Worm (Caenorhabditis elegans) whole organism, late embryonic: ENCODE measurements around the gene fbxa-126.

Experiments used
- C08G9.2 ChIP-seq: sonication (generic microtip); optimal IDR thresholded peaks from 2 replicates; lab custom pipeline; 2016; ENCODE audit warnings: mild to moderate bottlenecking, missing genetic modification characterization, moderate library complexity, missing compliant biosample characterization
- C38D4.7 ChIP-seq: fragments of 200-800 bp; sonication (Bioruptor generic); optimal IDR thresholded peaks from 2 replicates; lab custom pipeline; 2018; ENCODE audit warnings: mild to moderate bottlenecking, missing genetic modification characterization, moderate library complexity, missing compliant biosample characterization
- F13H6.1 ChIP-seq: sonication (generic microtip); optimal IDR thresholded peaks from 2 replicates; lab custom pipeline; 2016; ENCODE audit warnings: missing genetic modification characterization, missing compliant biosample characterization
- K02D7.2 ChIP-seq: sonication (generic microtip); optimal IDR thresholded peaks from 2 replicates; lab custom pipeline; 2017; ENCODE audit warnings: mild to moderate bottlenecking, missing genetic modification characterization, missing compliant biosample characterization
- T23F11.4 ChIP-seq: fragments of 200-800 bp; sonication (Bioruptor generic); optimal IDR thresholded peaks from 2 replicates; lab custom pipeline; 2018; ENCODE audit warnings: mild to moderate bottlenecking, missing genetic modification characterization, missing compliant biosample characterization
- Y22D7AL.16 ChIP-seq: sonication (generic microtip); optimal IDR thresholded peaks from 2 replicates; lab custom pipeline; 2016; ENCODE audit warnings: missing genetic modification characterization, missing compliant biosample characterization
- ama-1 ChIP-seq: fragments of 150-350 bp; optimal IDR thresholded peaks from 2 replicates; lab custom pipeline; 2014
- ceh-18 ChIP-seq: sonication (generic microtip); optimal IDR thresholded peaks from 2 replicates; lab custom pipeline; 2016; ENCODE audit warnings: missing genetic modification characterization, missing compliant biosample characterization
- ceh-2 ChIP-seq: sonication (generic microtip); optimal IDR thresholded peaks from 2 replicates; lab custom pipeline; 2016; ENCODE audit warnings: missing genotype, missing genetic modification characterization, missing compliant biosample characterization
- ceh-24 ChIP-seq: sonication (generic microtip); optimal IDR thresholded peaks from 2 replicates; lab custom pipeline; 2016; ENCODE audit warnings: mild to moderate bottlenecking, missing genetic modification characterization, missing compliant biosample characterization
- ceh-30 ChIP-seq: fragments of 150-350 bp; optimal IDR thresholded peaks from 2 replicates; lab custom pipeline; 2014; ENCODE audit warnings: missing biosample characterization, missing genetic modification characterization
- ceh-45 ChIP-seq: fragments of 200-800 bp; sonication (Bioruptor generic); IDR thresholded peaks from 2 replicates; pipeline ENCODE4 v1.3.6; 2022; ENCODE audit warnings: missing genetic modification reagents, missing genetic modification characterization, missing compliant biosample characterization
- ceh-48 ChIP-seq: sonication (generic microtip); optimal IDR thresholded peaks from 2 replicates; lab custom pipeline; 2016; ENCODE audit warnings: missing genetic modification characterization, inconsistent platforms, missing compliant biosample characterization
- ceh-6 ChIP-seq: fragments of 200-800 bp; sonication (Bioruptor generic); optimal IDR thresholded peaks from 2 replicates; lab custom pipeline; 2018; ENCODE audit warnings: mild to moderate bottlenecking, missing genetic modification characterization, missing compliant biosample characterization
- ceh-9 ChIP-seq: sonication (generic microtip); optimal IDR thresholded peaks from 2 replicates; lab custom pipeline; 2016; ENCODE audit warnings: mild to moderate bottlenecking, missing genetic modification characterization, inconsistent platforms, missing compliant biosample characterization
- dve-1 ChIP-seq: sonication (generic microtip); optimal IDR thresholded peaks from 2 replicates; lab custom pipeline; 2017; ENCODE audit warnings: antibody characterized with exemption, mild to moderate bottlenecking, missing genetic modification characterization, missing compliant biosample characterization
- elt-2 ChIP-seq: sonication (generic microtip); optimal IDR thresholded peaks from 2 replicates; lab custom pipeline; 2016; ENCODE audit warnings: missing genetic modification reagents, missing genetic modification characterization, missing compliant biosample characterization
- elt-4 ChIP-seq: sonication (generic microtip); optimal IDR thresholded peaks from 2 replicates; lab custom pipeline; 2016; ENCODE audit warnings: missing genetic modification characterization, missing compliant biosample characterization
- fax-1 ChIP-seq: sonication (generic microtip); optimal IDR thresholded peaks from 2 replicates; lab custom pipeline; 2016; ENCODE audit warnings: missing genotype, missing genetic modification characterization, missing compliant biosample characterization
- gmeb-2 ChIP-seq: sonication (generic microtip); optimal IDR thresholded peaks from 2 replicates; lab custom pipeline; 2016; ENCODE audit warnings: missing genetic modification characterization, inconsistent platforms, missing compliant biosample characterization
- hlh-13 ChIP-seq: fragments of 200-800 bp; sonication (Bioruptor generic); optimal IDR thresholded peaks from 2 replicates; lab custom pipeline; 2018; ENCODE audit warnings: mild to moderate bottlenecking, missing genetic modification characterization, missing compliant biosample characterization
- hlh-15 ChIP-seq: sonication (generic microtip); optimal IDR thresholded peaks from 2 replicates; lab custom pipeline; 2016; ENCODE audit warnings: missing genetic modification characterization, missing compliant biosample characterization
- hlh-6 ChIP-seq: sonication (generic microtip); optimal IDR thresholded peaks from 2 replicates; lab custom pipeline; 2016; ENCODE audit warnings: missing genotype, missing genetic modification characterization, missing compliant biosample characterization
- lim-6 ChIP-seq: sonication (generic microtip); optimal IDR thresholded peaks from 2 replicates; lab custom pipeline; 2016; ENCODE audit warnings: missing genetic modification characterization, missing compliant biosample characterization
- lin-11 ChIP-seq: fragments of 200-800 bp; sonication (Bioruptor generic); optimal IDR thresholded peaks from 2 replicates; lab custom pipeline; 2018; ENCODE audit warnings: mild to moderate bottlenecking, missing genetic modification characterization, missing compliant biosample characterization
- madf-2 ChIP-seq: sonication (generic microtip); optimal IDR thresholded peaks from 2 replicates; lab custom pipeline; 2017; ENCODE audit warnings: missing genetic modification characterization, missing compliant biosample characterization
- mec-3 ChIP-seq: sonication (generic microtip); optimal IDR thresholded peaks from 2 replicates; lab custom pipeline; 2016; ENCODE audit warnings: borderline replicate concordance, missing genetic modification characterization, missing compliant biosample characterization
- pat-9 ChIP-seq: fragments of 200-800 bp; sonication (Bioruptor generic); optimal IDR thresholded peaks from 2 replicates; lab custom pipeline; 2018; ENCODE audit warnings: mild to moderate bottlenecking, missing genetic modification characterization, moderate library complexity, missing compliant biosample characterization
- pax-1 ChIP-seq: fragments of 150-350 bp; optimal IDR thresholded peaks from 2 replicates; lab custom pipeline; 2014; ENCODE audit warnings: missing biosample characterization, missing genetic modification characterization
- pha-2 ChIP-seq: sonication (generic microtip); optimal IDR thresholded peaks from 2 replicates; lab custom pipeline; 2017; ENCODE audit warnings: mild to moderate bottlenecking, missing genetic modification characterization, missing compliant biosample characterization
- pha-4 ChIP-seq: fragments of 150-350 bp; optimal IDR thresholded peaks from 2 replicates; lab custom pipeline; 2018; ENCODE audit warnings: missing biosample characterization, missing genetic modification reagents, missing genetic modification characterization
- pqm-1 ChIP-seq: sonication (generic microtip); optimal IDR thresholded peaks from 2 replicates; lab custom pipeline; 2016; ENCODE audit warnings: missing genetic modification characterization, missing compliant biosample characterization
- sdc-2 ChIP-seq: sonication (generic microtip); optimal IDR thresholded peaks from 2 replicates; lab custom pipeline; 2016; ENCODE audit warnings: missing genotype, missing genetic modification characterization, missing compliant biosample characterization
- sox-2 ChIP-seq: fragments of 200-800 bp; sonication (Bioruptor generic); IDR thresholded peaks from 2 replicates; pipeline ENCODE4 v1.3.6; 2022; ENCODE audit warnings: missing genetic modification reagents, missing genetic modification characterization, missing compliant biosample characterization
- sox-4 ChIP-seq: sonication (generic microtip); optimal IDR thresholded peaks from 2 replicates; lab custom pipeline; 2017; ENCODE audit warnings: mild to moderate bottlenecking, missing genetic modification characterization, inconsistent platforms, missing compliant biosample characterization
- syd-9 ChIP-seq: sonication (generic microtip); optimal IDR thresholded peaks from 2 replicates; lab custom pipeline; 2016; ENCODE audit warnings: mild to moderate bottlenecking, missing genetic modification characterization, moderate library complexity, missing compliant biosample characterization
- tbx-2 ChIP-seq: sonication (generic microtip); optimal IDR thresholded peaks from 2 replicates; lab custom pipeline; 2016; ENCODE audit warnings: missing genetic modification characterization, missing compliant biosample characterization
- tbx-7 ChIP-seq: sonication (generic microtip); optimal IDR thresholded peaks from 2 replicates; lab custom pipeline; 2016; ENCODE audit warnings: missing genotype, missing genetic modification characterization, missing compliant biosample characterization
- unc-3 ChIP-seq, 2 experiments: fragments of 200-800 bp in 1 of 2; sonication (Bioruptor generic) in 1 of 2; sonication (generic microtip) in 1 of 2; conservative IDR thresholded peaks in 1 of 2; optimal IDR thresholded peaks in 1 of 2; 2 replicates each; pipeline versions ENCODE4 v1.3.6 to Lab custom; 2016 to 2022; ENCODE audit warnings: missing compliant biosample characterization in 2 of 2, missing genetic modification characterization in 2 of 2, missing genetic modification reagents in 1 of 2
- unc-42 ChIP-seq: sonication (generic microtip); optimal IDR thresholded peaks from 2 replicates; lab custom pipeline; 2016; ENCODE audit warnings: missing genotype, missing genetic modification characterization, missing compliant biosample characterization
- unc-86 ChIP-seq: sonication (generic microtip); optimal IDR thresholded peaks from 2 replicates; lab custom pipeline; 2016; ENCODE audit warnings: missing genetic modification characterization, missing compliant biosample characterization
- zip-5 ChIP-seq: sonication (generic microtip); optimal IDR thresholded peaks from 2 replicates; lab custom pipeline; 2016; ENCODE audit warnings: missing genetic modification characterization, missing compliant biosample characterization
- ztf-16 ChIP-seq: sonication (generic microtip); optimal IDR thresholded peaks from 2 replicates; lab custom pipeline; 2017; ENCODE audit warnings: missing genetic modification characterization, missing compliant biosample characterization

fbxa-126 gene

DNA sequence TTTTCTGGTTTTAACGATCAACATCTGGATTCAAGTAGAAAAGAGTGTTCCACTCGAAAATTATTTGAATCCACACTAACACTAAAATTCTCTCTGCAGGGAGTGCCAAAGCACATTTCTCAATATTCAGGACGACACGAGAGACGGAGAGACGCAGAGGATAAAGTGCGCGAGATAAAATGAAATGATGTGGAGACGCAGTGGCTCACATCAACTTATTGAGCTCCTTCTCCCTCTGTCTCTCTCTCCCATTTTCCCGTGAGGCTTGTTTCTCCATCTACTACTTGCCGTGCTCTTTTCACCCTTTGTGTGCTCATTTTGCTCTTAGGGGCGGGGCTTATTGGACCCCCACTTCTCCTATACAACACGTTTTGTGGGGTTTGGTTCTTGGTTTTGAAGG lies 34.6 kb upstream of the fbxa-126 start (continued):
- TF ChIP-seq lin-11 (tag; lab: Kevin White, UChicago) (no peak), pha-4 (tag; lab: Kevin White, UChicago) (no peak), syd-9 (no peak), pax-1 (tag; lab: Kevin White, UChicago) (no peak), sdc-2 (no peak), ceh-45 (GFP tag; lab: Robert Waterston, UW) (no peak), ceh-30 (tag; lab: Kevin White, UChicago) (no peak), gmeb-2 (tag; lab: Kevin White, UChicago) (no peak), pat-9 (tag; lab: Kevin White, UChicago) (no peak), pqm-1 (no peak), Y22D7AL.16 (no peak), pha-2 (tag; lab: Kevin White, UChicago) (no peak), madf-2 (tag; lab: Kevin White, UChicago) (no peak), dve-1 (no peak), ceh-9 (no peak), sox-2 (GFP tag; lab: Robert Waterston, UW) (no peak), ztf-16 (tag; lab: Kevin White, UChicago) (no peak), ama-1 (lab: Kevin White, UChicago) (no peak), sox-4 (tag; lab: Kevin White, UChicago) (no peak), lim-6 (tag; lab: Kevin White, UChicago) (no peak), ceh-48 (tag; lab: Kevin White, UChicago) (no peak), tbx-2 (tag; lab: Kevin White, UChicago) (no peak), zip-5 (no peak), elt-2 (tag; lab: Kevin White, UChicago) (no peak), K02D7.2 (tag; lab: Kevin White, UChicago) (no peak), F13H6.1 (tag; lab: Kevin White, UChicago) (no peak), ceh-24 (no peak), elt-4 (tag; lab: Kevin White, UChicago) (no peak), hlh-6 (tag; lab: Kevin White, UChicago) (no peak), T23F11.4 (GFP tag; lab: Kevin White, UChicago) (no peak), ceh-6 (GFP tag; lab: Kevin White, UChicago) (no peak), tbx-7 (tag; lab: Kevin White, UChicago) (no peak), fax-1 (tag; lab: Kevin White, UChicago) (no peak), mec-3 (tag; lab: Kevin White, UChicago) (no peak), C08G9.2 (tag; lab: Kevin White, UChicago) (no peak), unc-3 (GFP tag; conservative IDR thresholded peaks at IDR 0.05; lab: Robert Waterston, UW) (no peak), unc-3 (tag; optimal IDR thresholded peaks at IDR 0.05; lab: Kevin White, UChicago) (peak; percentile 12)

DNA sequence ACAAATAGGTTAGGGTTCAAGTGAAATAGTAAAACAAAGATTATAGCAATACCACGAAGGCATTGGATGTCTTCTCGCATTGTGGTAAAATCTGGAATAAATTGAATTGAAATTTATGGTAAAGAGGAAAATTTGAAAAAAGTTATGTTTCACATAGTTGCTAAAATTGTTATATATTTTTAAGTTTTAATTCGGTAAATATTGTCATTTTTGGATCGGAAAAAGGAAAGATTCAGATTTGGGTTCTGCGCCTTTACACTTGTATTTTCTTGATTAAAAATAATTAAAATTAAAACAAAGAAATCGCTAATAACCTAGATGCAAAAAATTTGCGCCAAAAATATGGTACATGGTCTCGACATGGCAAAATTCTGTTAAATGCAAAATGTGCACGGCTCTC lies 29.1 kb upstream of the fbxa-126 start, which contains the start of gene oac-56:
Gene oac-56, minus strand, starts transcription at position 101 of the 400 bp plus-strand sequence.
- TF ChIP-seq unc-42 (tag; lab: Kevin White, UChicago) (no peak), Y22D7AL.16 (no peak), hlh-13 (GFP tag; lab: Kevin White, UChicago) (no peak), lin-11 (tag; lab: Kevin White, UChicago) (no peak), tbx-2 (tag; lab: Kevin White, UChicago) (no peak), C38D4.7 (GFP tag; lab: Kevin White, UChicago) (no peak), syd-9 (no peak), sdc-2 (no peak), ceh-24 (no peak), ceh-45 (GFP tag; lab: Robert Waterston, UW) (no peak), pha-2 (tag; lab: Kevin White, UChicago) (no peak), F13H6.1 (tag; lab: Kevin White, UChicago) (no peak), hlh-15 (no peak), ceh-18 (tag; lab: Kevin White, UChicago) (no peak), ceh-2 (tag; lab: Kevin White, UChicago) (no peak), unc-86 (tag; lab: Kevin White, UChicago) (no peak)
